Worm (Caenorhabditis elegans) whole organism, L1 larva: ENCODE data around the gene D2096.11.

Experiments used
- ama-1 ChIP-seq: fragments of 150-350 bp; optimal IDR thresholded peaks from 2 replicates; lab custom pipeline; 2014
- elt-2 ChIP-seq: sonication (generic microtip); optimal IDR thresholded peaks from 2 replicates; lab custom pipeline; 2016; ENCODE audit warnings: missing genetic modification characterization, mild to moderate bottlenecking, inconsistent platforms, missing compliant biosample characterization, missing genetic modification reagents
- elt-3 ChIP-seq, 6 experiments: fragments of 150-350 bp in 1 of 6; sonication (generic microtip); optimal IDR thresholded peaks; 2 replicates each; lab custom pipeline; 2017 to 2018; ENCODE audit warnings: missing biosample characterization in 6 of 6, missing genetic modification characterization in 6 of 6, inconsistent platforms in 1 of 6
- fkh-10 ChIP-seq: sonication (generic microtip); optimal IDR thresholded peaks from 2 replicates; lab custom pipeline; 2017; ENCODE audit warnings: missing biosample characterization, missing genetic modification reagents, missing genetic modification characterization
- lin-15B ChIP-seq: fragments of 150-350 bp; sonication (generic microtip); optimal IDR thresholded peaks from 3 replicates; lab custom pipeline; 2014; ENCODE audit warnings: missing biosample characterization, missing genetic modification characterization
- lin-35 ChIP-seq, 2 experiments: fragments of 150-350 bp; optimal IDR thresholded peaks; 2 replicates each; lab custom pipeline; 2014; ENCODE audit warnings: missing biosample characterization in 2 of 2, missing genetic modification characterization in 2 of 2, missing genetic modification reagents in 2 of 2
- mab-9 ChIP-seq: fragments of 200-800 bp; sonication (Bioruptor generic); IDR thresholded peaks from 2 replicates; pipeline ENCODE4 v1.3.6; 2022; ENCODE audit warnings: missing genetic modification reagents, missing genetic modification characterization, missing compliant biosample characterization
- mdl-1 ChIP-seq, 2 experiments: fragments of 150-350 bp; optimal IDR thresholded peaks; 2 replicates each; lab custom pipeline; 2014 to 2017; ENCODE audit warnings: missing biosample characterization in 2 of 2, missing genetic modification characterization in 2 of 2, inconsistent platforms in 1 of 2
- nhr-237 ChIP-seq: fragments of 150-350 bp; optimal IDR thresholded peaks from 2 replicates; lab custom pipeline; 2014; ENCODE audit warnings: missing biosample characterization, missing genetic modification characterization
- skn-1 ChIP-seq: fragments of 150-350 bp; optimal IDR thresholded peaks from 2 replicates; lab custom pipeline; 2014; ENCODE audit warnings: missing biosample characterization, missing genetic modification characterization
- unc-86 ChIP-seq: sonication (generic microtip); optimal IDR thresholded peaks from 2 replicates; lab custom pipeline; 2016; ENCODE audit warnings: missing genetic modification characterization, missing compliant biosample characterization

DNA sequence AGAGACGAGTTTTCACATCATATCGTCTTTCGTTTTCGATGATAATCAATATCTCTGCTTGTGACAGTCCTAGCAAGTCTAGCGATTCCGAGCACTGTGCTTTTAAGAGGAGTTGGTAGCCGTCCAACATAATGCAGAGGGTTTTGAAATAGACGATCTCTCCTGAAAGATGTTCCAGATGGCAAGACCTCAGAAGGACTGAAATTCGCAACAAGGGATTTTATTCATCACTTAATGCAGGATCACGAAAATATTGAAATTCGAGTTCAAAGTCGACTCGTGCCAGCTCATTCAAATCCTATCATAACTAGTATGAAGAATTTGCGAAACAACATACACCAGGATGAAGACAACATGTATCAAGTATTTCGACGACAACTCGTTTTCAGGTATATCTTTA, 16.5 kb downstream of the D2096.11 start, which contains the start of gene D2096.7:
- TF ChIP-seq elt-3 (tag; optimal IDR thresholded peaks at IDR 0.05; lab: Kevin White, UChicago) (no peak), lin-35 (GFP tag; optimal IDR thresholded peaks at IDR 0.05; lab: Kevin White, UChicago) (no peak), ama-1 (lab: Kevin White, UChicago) (no peak), elt-2 (tag; lab: Kevin White, UChicago) (no peak), lin-15B (tag; lab: Kevin White, UChicago) (no peak), nhr-237 (tag; lab: Kevin White, UChicago) (no peak), mab-9 (no peak), mdl-1 (tag; optimal IDR thresholded peaks at IDR 0.05; lab: Kevin White, UChicago) (no peak), unc-86 (tag; lab: Kevin White, UChicago) (no peak), skn-1 (tag; lab: Kevin White, UChicago) (no peak), fkh-10 (GFP tag; lab: Kevin White, UChicago) (no peak)
